Worm (Caenorhabditis elegans) whole organism, L4/young adult: ENCODE data around the gene clec-56.

Experiments
- W03F9.2 ChIP-seq: fragments of 150-350 bp; optimal IDR thresholded peaks from 2 replicates; lab custom pipeline; 2014; ENCODE audit warnings: missing biosample characterization, missing genetic modification characterization
- dao-5 ChIP-seq: sonication (generic microtip); optimal IDR thresholded peaks from 2 replicates; lab custom pipeline; 2016; ENCODE audit warnings: missing genotype, missing genetic modification characterization, moderate library complexity, missing compliant biosample characterization
- him-1 ChIP-seq: sonication (generic microtip); optimal IDR thresholded peaks from 2 replicates; lab custom pipeline; 2016; ENCODE audit warnings: missing genotype, missing genetic modification reagents, missing genetic modification characterization, missing compliant biosample characterization

- TF ChIP-seq him-1 (tag; lab: Kevin White, UChicago) = no peak
- no peak for TF ChIP-seq dao-5 (tag; lab: Kevin White, UChicago)
- TF ChIP-seq W03F9.2 (tag; lab: Kevin White, UChicago) = no peak
These were observed 25.5 kb upstream of the clec-56 start for ce11 chrV:14448669-14449068.
